Fruit fly (Drosophila melanogaster) whole organism, wandering third instar larva: ENCODE results near the gene CG11693.

Source experiments
- HLH106 ChIP-seq: fragments of 200-800 bp; optimal IDR thresholded peaks from 3 replicates; lab custom pipeline; 2019; ENCODE audit warnings: missing biosample characterization, mild to moderate bottlenecking, missing genetic modification characterization, moderate library complexity
- Hr78 ChIP-seq: fragments of >200 bp; optimal IDR thresholded peaks from 2 replicates; lab custom pipeline; 2017; ENCODE audit warnings: missing biosample characterization, missing genetic modification characterization
- Myc ChIP-seq: fragments of >200 bp; optimal IDR thresholded peaks from 2 replicates; lab custom pipeline; 2017
- N ChIP-seq: fragments of >200 bp; optimal IDR thresholded peaks from 2 replicates; lab custom pipeline; 2018; ENCODE audit warnings: missing biosample characterization, missing external identifiers, missing genetic modification characterization
- OdsH ChIP-seq: fragments of 200-800 bp; sonication (Bioruptor generic); optimal IDR thresholded peaks from 2 replicates; lab custom pipeline; 2016; ENCODE audit warnings: missing biosample characterization, mild to moderate bottlenecking, missing genetic modification characterization
- Rel ChIP-seq, 2 experiments: fragments of 200-800 bp; sonication (Bioruptor generic) in 1 of 2; optimal IDR thresholded peaks; 2 replicates in 1 of 2; 3 replicates in 1 of 2; lab custom pipeline; 2016 to 2019; ENCODE audit warnings: mild to moderate bottlenecking in 2 of 2, missing biosample characterization in 2 of 2, missing genetic modification characterization in 2 of 2, moderate library complexity in 1 of 2
- Sp1 ChIP-seq: fragments of 200-800 bp; sonication (Bioruptor generic); optimal IDR thresholded peaks from 3 replicates; lab custom pipeline; 2019; ENCODE audit warnings: missing biosample characterization, mild to moderate bottlenecking, missing genetic modification characterization, moderate library complexity
- brk ChIP-seq: fragments of 200-800 bp; sonication (Bioruptor generic); optimal IDR thresholded peaks from 2 replicates; lab custom pipeline; 2016; ENCODE audit warnings: missing biosample characterization, mild to moderate bottlenecking, missing genetic modification characterization
- h ChIP-seq: fragments of 200-800 bp; sonication (Bioruptor generic); optimal IDR thresholded peaks from 3 replicates; lab custom pipeline; 2016; ENCODE audit warnings: missing biosample characterization, mild to moderate bottlenecking, missing genetic modification characterization
- pan ChIP-seq: fragments of >200 bp; optimal IDR thresholded peaks from 2 replicates; lab custom pipeline; 2017
- psq ChIP-seq: fragments of 200-800 bp; sonication (Bioruptor generic); optimal IDR thresholded peaks from 3 replicates; lab custom pipeline; 2017; ENCODE audit warnings: missing biosample characterization, mild to moderate bottlenecking, missing genetic modification characterization, moderate library complexity
- usp ChIP-seq: fragments of >200 bp; optimal IDR thresholded peaks from 2 replicates; lab custom pipeline; 2017; ENCODE audit warnings: missing biosample characterization, missing genetic modification characterization
- woc ChIP-seq: sonication (Bioruptor generic); optimal IDR thresholded peaks from 2 replicates; lab custom pipeline; 2016; ENCODE audit warnings: missing biosample characterization, mild to moderate bottlenecking, missing genetic modification characterization

- TF ChIP-seq Myc (lab: Kevin White, UChicago) (no peak), woc (GFP tag; lab: Kevin White, UChicago) (peak; percentile 12), Rel (GFP tag; optimal IDR thresholded peaks at IDR 0.05; lab: Kevin White, UChicago) (no peak), Rel (tag; optimal IDR thresholded peaks at IDR 0.05; lab: Kevin White, UChicago) (no peak), pan (no peak), Hr78 (no peak), N (GFP tag; lab: Kevin White, UChicago) (no peak), usp (no peak), h (GFP tag; lab: Kevin White, UChicago) (peak; percentile 72), psq (peak; percentile 9), Sp1 (GFP tag; lab: Kevin White, UChicago) (no peak), brk (peak; percentile 26), HLH106 (tag; lab: Kevin White, UChicago) (peak; percentile 25), OdsH (GFP tag; lab: Kevin White, UChicago) (peak; percentile 38)
Measured at dm6 chr3R:8355579-8355978, 45.0 kb upstream of the CG11693 start.
